Worm (Caenorhabditis elegans) whole organism, L4/young adult: Measurements from ENCODE around the gene T19H12.6.

Experiments used
- W03F9.2 ChIP-seq: fragments of 150-350 bp; optimal IDR thresholded peaks from 2 replicates; lab custom pipeline; 2014; ENCODE audit warnings: missing biosample characterization, missing genetic modification characterization
- dao-5 ChIP-seq: sonication (generic microtip); optimal IDR thresholded peaks from 2 replicates; lab custom pipeline; 2016; ENCODE audit warnings: missing genotype, missing genetic modification characterization, moderate library complexity, missing compliant biosample characterization

DNA sequence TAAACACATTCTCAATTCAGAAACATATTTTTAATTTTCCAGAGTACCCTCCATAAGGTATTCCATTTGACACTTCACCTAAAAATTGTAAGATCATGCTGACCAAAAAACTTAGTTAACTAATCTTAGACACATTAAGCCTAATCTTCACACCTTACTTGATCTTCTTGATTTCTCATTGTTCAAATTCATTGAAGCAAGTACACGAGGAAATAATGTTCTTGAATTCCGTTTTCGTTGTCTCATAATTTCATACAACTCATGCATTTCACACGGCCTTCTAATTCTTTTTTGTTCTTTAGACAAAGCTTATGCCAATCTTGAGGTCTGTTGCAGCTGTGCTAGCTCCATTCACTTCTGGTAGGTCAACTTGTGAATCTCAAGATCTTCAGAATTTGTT lies 5.5 kb downstream of the T19H12.6 start, which contains the start of gene srd-33:
- TF ChIP-seq W03F9.2 (tag; lab: Kevin White, UChicago) = no peak
- no peak for TF ChIP-seq dao-5 (tag; lab: Kevin White, UChicago)
